Worm (Caenorhabditis elegans) whole organism, L4/young adult: Measurements from ENCODE around the gene fbxb-53.
"Not testable (repeated sequence)": the region's sequence is repeated elsewhere in the genome, so short reads cannot be mapped to it uniquely, and the experiment has no call there.

Experiments
- W03F9.2 ChIP-seq: fragments of 150-350 bp; optimal IDR thresholded peaks from 2 replicates; lab custom pipeline; 2014; ENCODE audit warnings: missing biosample characterization, missing genetic modification characterization
- dao-5 ChIP-seq: sonication (generic microtip); optimal IDR thresholded peaks from 2 replicates; lab custom pipeline; 2016; ENCODE audit warnings: missing genotype, missing genetic modification characterization, moderate library complexity, missing compliant biosample characterization
- him-1 ChIP-seq: sonication (generic microtip); optimal IDR thresholded peaks from 2 replicates; lab custom pipeline; 2016; ENCODE audit warnings: missing genotype, missing genetic modification reagents, missing genetic modification characterization, missing compliant biosample characterization

fbxb-53 gene

DNA sequence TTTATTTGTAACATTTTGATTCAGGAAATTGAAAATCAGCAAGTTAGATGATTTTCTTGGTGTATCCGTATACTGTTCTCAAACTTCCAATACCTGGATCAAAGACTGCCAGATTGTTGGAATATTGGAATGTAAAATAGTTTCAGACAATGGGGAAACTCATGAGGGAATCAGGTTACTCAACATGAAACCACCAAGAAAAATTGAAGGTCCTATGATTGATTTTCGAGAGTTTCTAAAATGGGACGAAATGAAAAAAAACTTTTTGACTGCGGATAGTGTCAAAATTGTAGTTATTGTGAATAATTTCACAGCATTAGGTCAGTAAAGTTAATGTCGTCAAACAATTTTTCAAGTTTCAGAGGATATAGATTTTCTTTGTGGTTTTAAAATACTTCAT, 15.1 kb downstream of the fbxb-53 start, which contains the start of gene math-3:
math-3 (plus strand) TSS at position 301 of the 400 bp plus-strand sequence.
- TF ChIP-seq W03F9.2 (tag; lab: Kevin White, UChicago): no peak
- no peak for TF ChIP-seq him-1 (tag; lab: Kevin White, UChicago)
- no peak for TF ChIP-seq dao-5 (tag; lab: Kevin White, UChicago)

DNA sequence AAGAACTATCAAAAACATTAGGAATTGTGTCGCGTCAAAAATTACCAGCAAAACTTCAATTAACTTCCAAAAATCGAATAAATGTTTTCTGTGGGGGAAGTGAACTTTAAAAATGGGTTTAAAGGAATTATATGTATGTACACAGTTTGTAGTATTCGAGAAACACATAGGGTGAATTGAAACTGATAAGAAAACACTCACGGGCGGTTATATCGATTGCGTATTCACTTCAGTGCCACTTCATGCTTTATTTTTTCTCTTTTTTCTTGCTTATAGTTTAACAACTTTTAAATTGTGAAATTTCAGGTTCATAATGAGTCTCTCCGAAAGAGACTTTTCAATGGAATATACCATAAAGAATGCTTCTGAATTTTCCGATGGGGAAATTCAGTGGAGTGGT, 18.6 kb downstream of the fbxb-53 start, which contains the start of gene F36H5.14:
F36H5.14 (plus strand) TSS at position 301 of the 400 bp plus-strand sequence.
- not testable (repeated sequence) for TF ChIP-seq dao-5, W03F9.2, him-1 (tag; lab: Kevin White, UChicago)

DNA sequence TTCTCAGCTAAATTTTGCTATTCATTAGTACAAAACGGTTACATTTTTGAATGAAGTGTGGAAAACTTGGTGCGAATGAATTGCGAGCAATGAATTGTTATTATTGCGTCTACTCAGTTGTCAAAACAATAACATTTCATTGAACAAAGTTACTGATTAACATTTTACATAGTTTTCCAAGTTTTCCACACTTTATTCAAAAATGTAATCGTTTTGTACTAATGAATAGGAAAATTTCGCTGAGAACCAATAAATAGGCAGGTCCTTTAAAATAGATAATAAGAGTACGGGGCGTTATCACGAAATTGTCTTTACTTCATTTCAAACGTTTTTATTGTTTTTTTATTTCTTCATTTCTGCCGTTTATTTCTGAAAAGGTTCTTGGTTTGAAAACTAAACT, 25.8 kb downstream of the fbxb-53 start, which contains the start of gene math-4:
math-4 (minus strand) TSS at position 101 of the 400 bp plus-strand sequence.
- TF ChIP-seq him-1 (tag; lab: Kevin White, UChicago): no peak
- TF ChIP-seq W03F9.2 (tag; lab: Kevin White, UChicago): no peak
- no peak for TF ChIP-seq dao-5 (tag; lab: Kevin White, UChicago)

DNA sequence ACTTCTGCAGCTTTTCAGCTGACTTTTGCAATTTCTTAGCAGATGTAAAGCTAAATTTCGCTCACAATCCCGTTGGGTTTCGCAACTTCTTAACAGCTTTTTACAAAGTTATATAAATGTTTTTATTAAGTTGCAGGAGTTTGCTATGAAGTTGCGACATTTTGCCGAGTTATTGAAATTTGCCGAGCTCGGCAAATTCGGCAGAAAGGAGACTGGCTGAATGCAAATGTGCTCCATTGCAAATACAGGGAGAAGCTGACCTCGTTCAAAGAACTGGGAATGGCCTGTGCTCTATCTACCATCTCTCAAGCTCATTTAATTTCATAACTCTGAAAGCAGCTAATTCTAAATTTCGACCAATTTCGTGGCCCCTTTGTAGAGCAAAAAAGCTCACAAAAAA, 28.1 kb downstream of the fbxb-53 start, which contains the start of gene C08F1.11:
C08F1.11 (minus strand) TSS at position 101 of the 400 bp plus-strand sequence.
- TF ChIP-seq dao-5 (tag; lab: Kevin White, UChicago): no peak
- TF ChIP-seq W03F9.2 (tag; lab: Kevin White, UChicago): no peak
- no peak for TF ChIP-seq him-1 (tag; lab: Kevin White, UChicago)

DNA sequence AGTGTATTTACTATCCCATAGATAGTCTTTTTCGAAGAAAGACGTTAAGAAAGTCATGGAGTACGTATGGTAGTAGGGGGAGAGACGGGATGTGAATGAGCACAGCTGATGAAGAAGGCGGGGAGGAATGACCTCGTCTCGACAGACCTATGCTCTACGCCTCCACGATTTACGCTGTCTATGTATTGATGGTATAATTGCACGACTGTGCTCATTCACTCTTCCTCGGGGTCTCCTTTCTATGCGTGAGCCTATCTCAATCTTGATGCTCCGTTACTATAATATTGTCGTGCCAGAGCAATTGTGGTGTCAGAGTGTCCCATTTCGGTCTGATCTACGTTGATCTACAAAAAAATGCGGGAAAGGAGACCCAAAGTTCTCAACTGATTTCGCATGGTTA, 29.5 kb downstream of the fbxb-53 start, which contains the start of gene C08F1.10:
C08F1.10 (minus strand) TSS at position 101 of the 400 bp plus-strand sequence.
- TF ChIP-seq dao-5 (tag; lab: Kevin White, UChicago) (no peak), W03F9.2 (tag; lab: Kevin White, UChicago) (no peak), him-1 (tag; lab: Kevin White, UChicago) (no peak)

DNA sequence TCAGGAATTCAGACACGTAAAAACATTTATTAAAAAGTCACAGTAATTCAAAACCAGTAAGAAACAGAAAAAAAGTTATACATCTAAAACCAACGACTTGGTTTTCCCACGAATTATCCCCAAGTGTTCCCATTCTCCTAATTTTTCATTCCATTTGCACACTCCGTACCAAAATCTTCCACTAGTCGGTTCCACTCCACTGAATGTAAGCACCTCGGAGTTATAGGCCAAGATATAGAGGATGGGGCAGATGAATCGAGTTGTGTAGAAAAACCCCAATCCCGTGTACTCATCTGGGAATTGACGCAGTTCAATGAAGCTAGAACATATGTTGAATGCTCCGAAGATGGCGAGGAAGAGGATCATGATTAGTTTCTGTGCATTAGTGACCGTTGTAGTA, 30.5 kb downstream of the fbxb-53 start:
- TF ChIP-seq dao-5 (tag; lab: Kevin White, UChicago) (no peak), him-1 (tag; lab: Kevin White, UChicago) (no peak), W03F9.2 (tag; lab: Kevin White, UChicago) (no peak)

DNA sequence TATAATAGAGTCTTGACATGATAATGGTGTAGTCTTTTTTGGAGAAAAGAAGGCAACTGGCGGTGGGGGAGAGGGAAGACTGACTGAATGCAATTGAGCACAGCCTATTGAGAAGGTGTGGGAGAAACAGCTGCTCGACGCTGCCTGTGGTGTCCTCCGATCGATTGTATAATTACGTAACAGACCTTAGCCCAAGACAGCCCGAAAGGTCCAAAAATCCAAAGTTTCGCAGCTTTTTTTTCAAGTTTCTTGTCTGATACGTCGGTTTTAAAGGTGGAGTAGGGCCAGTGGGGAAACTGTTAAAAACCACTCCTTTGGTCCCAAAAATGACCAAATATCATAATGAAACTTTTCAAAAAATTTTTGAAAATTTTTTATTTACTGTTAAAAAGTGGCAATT, 31.4 kb downstream of the fbxb-53 start, which contains the start of the genes C08F1.6 and fbxb-13:
C08F1.6 (minus strand) TSS at position 101 of the 400 bp plus-strand sequence.
fbxb-13 (plus strand) TSS at position 191 of the 400 bp plus-strand sequence.
- TF ChIP-seq W03F9.2 (tag; lab: Kevin White, UChicago) (no peak), him-1 (tag; lab: Kevin White, UChicago) (no peak), dao-5 (tag; lab: Kevin White, UChicago) (no peak)

DNA sequence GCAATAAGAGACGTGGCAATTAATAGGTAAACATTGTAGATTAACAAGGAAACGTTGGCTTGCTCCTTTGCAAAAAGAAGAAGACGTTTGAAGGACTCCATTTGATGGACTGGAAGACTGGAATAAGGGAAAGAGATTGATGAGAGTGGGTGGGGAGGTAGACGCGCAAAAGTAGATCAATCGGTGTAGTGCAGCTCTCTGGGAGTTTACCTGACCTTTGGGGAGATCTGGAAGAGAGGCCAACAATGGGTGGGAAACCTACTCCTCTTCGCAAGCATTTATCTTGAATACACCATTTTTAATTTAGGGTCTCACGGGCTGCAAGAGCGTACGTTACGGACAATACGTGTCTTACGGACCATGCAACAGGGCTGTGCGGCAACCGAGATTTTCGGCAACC, 49.7 kb downstream of the fbxb-53 start, which contains the start of gene C08F1.12:
C08F1.12 (minus strand) TSS at position 101 of the 400 bp plus-strand sequence.
- TF ChIP-seq W03F9.2 (tag; lab: Kevin White, UChicago) (no peak), him-1 (tag; lab: Kevin White, UChicago) (no peak), dao-5 (tag; lab: Kevin White, UChicago) (no peak)

DNA sequence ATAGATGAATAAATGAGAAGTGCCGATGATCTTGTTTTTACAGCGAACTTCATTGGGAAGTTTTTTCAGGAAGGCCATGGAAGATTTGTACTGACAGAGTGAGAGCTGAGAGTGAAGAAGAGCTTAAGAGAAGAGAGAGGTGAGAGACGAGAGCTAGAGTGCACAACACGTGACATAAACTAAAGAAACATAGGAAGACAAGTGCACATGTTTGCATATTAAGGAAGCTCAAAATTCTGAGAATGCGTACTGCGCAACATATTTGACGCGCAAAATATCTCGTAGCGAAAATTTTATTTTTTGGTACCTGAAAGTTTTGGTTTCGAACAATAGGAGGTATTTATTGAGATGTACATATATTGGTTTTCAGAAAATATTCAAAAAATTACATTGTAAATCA, 51.5 kb downstream of the fbxb-53 start, which contains the start of gene C08F1.8:
C08F1.8 (minus strand) TSS at position 101 of the 400 bp plus-strand sequence.
- TF ChIP-seq dao-5 (tag; lab: Kevin White, UChicago): no peak
- TF ChIP-seq him-1 (tag; lab: Kevin White, UChicago): no peak
- no peak for TF ChIP-seq W03F9.2 (tag; lab: Kevin White, UChicago)
